Fruit fly (Drosophila melanogaster) S2 (cell line): ENCODE measurements around the gene Psf2.

ENCODE experiments used
- CG8478 ChIP-seq: fragments of >200 bp; optimal IDR thresholded peaks from 2 replicates; lab custom pipeline; 2018
- CTCF ChIP-seq, 2 experiments: fragments of >200 bp; optimal IDR thresholded peaks; 2 replicates each; lab custom pipeline; 2018

DNA sequence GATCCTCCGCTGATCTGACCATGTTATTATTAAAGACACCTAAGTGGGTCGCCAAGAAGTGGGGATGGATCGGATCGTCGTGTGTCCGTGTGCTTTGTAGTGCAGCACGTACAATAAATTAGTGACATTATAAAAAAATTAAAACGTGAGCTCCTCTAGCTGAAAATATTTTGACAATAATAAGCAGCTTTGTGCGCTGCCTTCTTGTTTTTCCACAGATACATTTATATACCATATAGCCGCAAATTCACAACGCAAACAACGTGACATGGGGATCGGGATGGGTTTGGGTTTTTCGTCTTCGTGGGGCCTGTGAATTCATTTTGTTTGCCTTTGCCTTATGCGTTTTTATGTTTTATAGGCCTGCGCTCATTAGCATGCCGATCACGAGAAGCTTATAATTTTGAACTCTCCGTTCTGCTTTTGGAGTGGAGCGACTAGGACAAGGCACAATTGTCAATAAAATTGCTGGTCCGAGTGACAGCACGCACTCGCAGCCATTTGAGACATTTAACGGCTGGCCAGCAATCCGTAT, 21.3 kb downstream of the Psf2 start:
- no peak for TF ChIP-seq CTCF (optimal IDR thresholded peaks at IDR 0.05; lab: Kevin White, UChicago)
- TF ChIP-seq CG8478 (lab: Kevin White, UChicago), result no peak
